Worm (Caenorhabditis elegans) whole organism, L3 larva: ENCODE measurements around the gene his-72.

Experiments used
- nhr-77 ChIP-seq: fragments of 150-350 bp; optimal IDR thresholded peaks from 2 replicates; lab custom pipeline; 2014; ENCODE audit warnings: missing biosample characterization, missing genetic modification characterization
- pha-4 ChIP-seq: fragments of 150-350 bp; optimal IDR thresholded peaks from 2 replicates; lab custom pipeline; 2014; ENCODE audit warnings: missing biosample characterization, missing genetic modification reagents, missing genetic modification characterization
- snpc-4 ChIP-seq: fragments of 150-350 bp; optimal IDR thresholded peaks from 2 replicates; lab custom pipeline; 2014; ENCODE audit warnings: missing biosample characterization, missing genetic modification characterization
- tbx-2 ChIP-seq: sonication (generic microtip); optimal IDR thresholded peaks from 2 replicates; lab custom pipeline; 2016; ENCODE audit warnings: mild to moderate bottlenecking, missing genetic modification characterization, missing compliant biosample characterization

DNA sequence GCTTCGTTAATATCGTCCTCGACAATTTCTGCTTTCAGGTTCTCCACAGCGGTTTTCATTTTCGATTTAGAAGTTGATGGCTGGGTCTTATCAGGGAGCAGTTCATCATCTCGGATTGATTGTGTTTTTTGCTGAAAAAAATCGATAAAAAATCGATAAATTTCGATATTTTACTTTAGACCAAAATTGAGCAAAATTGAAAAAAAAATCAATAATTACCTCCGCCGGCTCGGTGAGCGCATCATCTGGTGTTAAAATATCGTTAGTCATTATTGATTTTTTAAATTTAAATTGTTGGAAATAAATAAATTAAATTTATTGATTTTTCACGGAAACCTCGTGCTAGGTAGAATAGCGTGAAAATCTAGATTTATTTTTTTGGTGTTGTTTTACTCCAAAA, 26.2 kb upstream of the his-72 start, which contains the start of gene Y49E10.10:
- no peak for TF ChIP-seq tbx-2 (tag; lab: Kevin White, UChicago)
- TF ChIP-seq nhr-77 (tag; lab: Kevin White, UChicago), result no peak
- TF ChIP-seq snpc-4 (tag; lab: Kevin White, UChicago), result no peak
- TF ChIP-seq pha-4 (tag; lab: Kevin White, UChicago), result no peak
